Worm (Caenorhabditis elegans): Measurements from ENCODE around the gene C35A5.8.
A peak's percentile ranks its signal among the peaks of the same experiment; 100 is the strongest.

C35A5.8 gene

ce11 chrV:10485389-10485788 is 40.3 kb downstream of the C35A5.8 start:
- TF ChIP-seq nhr-28 (tag; optimal IDR thresholded peaks at IDR 0.05) (no peak), lsy-12 (tag; optimal IDR thresholded peaks at IDR 0.05) (no peak), fkh-10 (GFP tag; optimal IDR thresholded peaks at IDR 0.05) (no peak), aly-2 (tag; optimal IDR thresholded peaks at IDR 0.05) (no peak), elt-2 (tag; optimal IDR thresholded peaks at IDR 0.05) (peak; percentile 73), ceh-82 (tag; optimal IDR thresholded peaks at IDR 0.05) (no peak), ztf-11 (tag; optimal IDR thresholded peaks at IDR 0.05) (no peak), nhr-11 (tag; optimal IDR thresholded peaks at IDR 0.05) (no peak), ama-1 (optimal IDR thresholded peaks at IDR 0.05) (no peak), fkh-2 (tag; optimal IDR thresholded peaks at IDR 0.05) (no peak), nhr-25 (tag; optimal IDR thresholded peaks at IDR 0.05) (no peak), nfya-1 (tag; optimal IDR thresholded peaks at IDR 0.05; ENCODE audit: insufficient read depth) (no peak), lin-39 (tag; optimal IDR thresholded peaks at IDR 0.05) (no peak), tbx-2 (tag; optimal IDR thresholded peaks at IDR 0.05) (no peak), ZK546.5 (tag; optimal IDR thresholded peaks at IDR 0.05) (no peak), pqm-1 (tag; optimal IDR thresholded peaks at IDR 0.05) (peak; percentile 59)

DNA sequence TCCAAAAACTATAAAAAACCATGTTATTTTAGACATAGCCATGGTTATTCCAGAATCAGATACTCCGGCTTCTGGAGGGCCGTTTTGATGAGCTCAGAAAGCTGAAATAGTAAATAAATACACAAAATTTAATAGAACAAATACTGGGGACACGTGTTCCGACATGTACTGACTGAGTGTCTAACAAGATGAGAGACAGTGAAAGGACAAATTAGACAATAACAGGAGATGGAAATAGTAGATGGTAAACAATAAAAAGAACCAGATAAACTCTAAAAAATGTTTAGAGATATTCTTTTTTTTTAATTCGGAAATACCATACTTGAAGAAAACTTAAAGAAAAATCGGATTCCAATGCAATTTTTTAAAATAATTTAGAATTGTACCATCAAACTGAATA is 41.1 kb downstream of the C35A5.8 start, which contains the start of gene Y32F6B.1:
TSS of gene Y32F6B.1 (minus strand) at position 101 of the 400 bp plus-strand sequence.
- TF ChIP-seq zag-1 (tag; optimal IDR thresholded peaks at IDR 0.05) (no peak), ceh-16 (tag; optimal IDR thresholded peaks at IDR 0.05) (no peak), ZK546.5 (tag; optimal IDR thresholded peaks at IDR 0.05) (no peak), lsy-12 (tag; optimal IDR thresholded peaks at IDR 0.05) (no peak), nhr-43 (tag; optimal IDR thresholded peaks at IDR 0.05; ENCODE audit: poor library complexity, severe bottlenecking) (no peak), nhr-237 (tag; optimal IDR thresholded peaks at IDR 0.05) (no peak), nhr-12 (tag; optimal IDR thresholded peaks at IDR 0.05) (no peak), mml-1 (tag; optimal IDR thresholded peaks at IDR 0.05) (no peak), nhr-23 (tag; optimal IDR thresholded peaks at IDR 0.05) (no peak), elt-2 (tag; optimal IDR thresholded peaks at IDR 0.05) (no peak), mdl-1 (tag; optimal IDR thresholded peaks at IDR 0.05) (no peak), sea-2 (GFP tag; optimal IDR thresholded peaks at IDR 0.05) (no peak), unc-39 (tag; optimal IDR thresholded peaks at IDR 0.05) (no peak), skn-1 (tag; optimal IDR thresholded peaks at IDR 0.05) (no peak), R02D3.7 (tag; optimal IDR thresholded peaks at IDR 0.05) (no peak), lin-15B (tag; optimal IDR thresholded peaks at IDR 0.05) (no peak), pqm-1 (tag; optimal IDR thresholded peaks at IDR 0.05) (no peak), elt-1 (tag; optimal IDR thresholded peaks at IDR 0.05) (no peak)

ce11 chrV:10483995-10484394 is 41.7 kb downstream of the C35A5.8 start:
- TF ChIP-seq unc-39 (tag; optimal IDR thresholded peaks at IDR 0.05) (no peak), nhr-77 (tag; optimal IDR thresholded peaks at IDR 0.05) (no peak), ama-1 (optimal IDR thresholded peaks at IDR 0.05) (no peak), nhr-28 (tag; optimal IDR thresholded peaks at IDR 0.05) (no peak), elt-2 (tag; optimal IDR thresholded peaks at IDR 0.05) (peak; percentile 85), elt-1 (tag; optimal IDR thresholded peaks at IDR 0.05) (no peak), pqm-1 (tag; optimal IDR thresholded peaks at IDR 0.05) (peak; percentile 16), ceh-16 (tag; optimal IDR thresholded peaks at IDR 0.05) (no peak)

DNA sequence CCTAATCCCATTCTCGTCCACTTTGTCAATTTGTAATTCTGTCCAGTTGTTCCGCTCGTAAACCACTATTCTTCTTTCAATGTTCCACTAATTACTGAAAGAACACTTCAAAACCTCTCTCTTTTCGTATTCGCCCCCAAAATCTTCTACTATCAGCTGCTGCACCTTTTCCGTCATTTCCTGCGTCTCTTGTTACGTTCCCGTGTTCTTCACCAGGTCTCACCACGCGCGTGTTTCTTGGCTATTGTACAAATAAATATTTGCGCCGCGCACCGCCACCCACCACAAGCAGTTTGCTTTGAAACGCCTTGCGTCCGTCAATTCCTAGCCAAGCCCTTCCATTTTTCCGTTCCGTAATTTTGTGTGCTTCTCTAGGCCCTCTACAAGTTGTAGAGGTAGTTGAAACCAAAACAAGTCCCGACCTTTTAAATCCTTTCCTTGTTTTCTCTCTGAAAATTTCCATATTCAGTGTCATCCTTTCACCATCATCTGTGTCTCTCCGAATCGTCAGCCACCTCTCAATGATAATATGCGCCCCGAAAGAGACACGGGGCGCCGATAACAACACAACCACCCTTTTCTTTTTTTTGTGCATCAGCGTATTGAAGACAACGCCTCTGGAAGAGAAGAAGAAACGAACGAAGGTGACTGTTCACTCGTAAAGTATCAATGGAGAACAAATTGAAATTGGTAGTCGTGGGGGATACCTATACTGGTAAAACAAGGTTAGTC is 47.4 kb downstream of the C35A5.8 start, which contains the start of the genes crp-1 and Y32F6B.9:
TSS of gene crp-1 (plus strand) at position 468 of the 732 bp plus-strand sequence.
TSS of gene Y32F6B.9 (plus strand) at position 603 of the 732 bp plus-strand sequence.
- TF ChIP-seq ama-1 (optimal IDR thresholded peaks at IDR 0.05) (no peak), sea-2 (GFP tag; optimal IDR thresholded peaks at IDR 0.05) (no peak), hmg-11 (tag; optimal IDR thresholded peaks at IDR 0.05) (no peak), unc-62 (GFP tag; optimal IDR thresholded peaks at IDR 0.05) (no peak), mml-1 (tag; optimal IDR thresholded peaks at IDR 0.05) (no peak), fos-1 (tag; optimal IDR thresholded peaks at IDR 0.05) (no peak), ZK546.5 (tag; optimal IDR thresholded peaks at IDR 0.05) (no peak), elt-2 (tag; optimal IDR thresholded peaks at IDR 0.05) (peak; percentile 27), nhr-43 (tag; optimal IDR thresholded peaks at IDR 0.05; ENCODE audit: poor library complexity, severe bottlenecking) (no peak), unc-39 (tag; optimal IDR thresholded peaks at IDR 0.05) (no peak), tbx-2 (tag; optimal IDR thresholded peaks at IDR 0.05) (no peak), pqm-1 (tag; optimal IDR thresholded peaks at IDR 0.05) (peak; percentile 15), eor-1 (tag; optimal IDR thresholded peaks at IDR 0.05) (no peak), pha-4 (tag; optimal IDR thresholded peaks at IDR 0.05) (peak; percentile 7), lsy-12 (tag; optimal IDR thresholded peaks at IDR 0.05) (no peak)
